Worm (Caenorhabditis elegans) whole organism, young adult: ENCODE results near the gene ZC239.17.

Experiments used
- B0035.1 ChIP-seq: sonication (generic microtip); optimal IDR thresholded peaks from 2 replicates; lab custom pipeline; 2016; ENCODE audit warnings: missing genetic modification characterization, mild to moderate bottlenecking, missing compliant biosample characterization, missing genotype, missing genetic modification reagents
- F10E7.11 ChIP-seq: sonication (generic microtip); optimal IDR thresholded peaks from 2 replicates; lab custom pipeline; 2017; ENCODE audit warnings: mild to moderate bottlenecking, missing genetic modification characterization, moderate library complexity, missing compliant biosample characterization
- F49E8.2 ChIP-seq: sonication (generic microtip); optimal IDR thresholded peaks from 3 replicates; lab custom pipeline; 2017; ENCODE audit warnings: missing genetic modification characterization, mild to moderate bottlenecking, missing compliant biosample characterization, antibody characterized with exemption, moderate library complexity; ENCODE audit not compliant: insufficient read depth
- F57A8.1 ChIP-seq: fragments of 200-800 bp; sonication (Bioruptor generic); optimal IDR thresholded peaks from 2 replicates; lab custom pipeline; 2018; ENCODE audit warnings: mild to moderate bottlenecking, missing genetic modification characterization, moderate library complexity, missing compliant biosample characterization
- T07F8.4 ChIP-seq: sonication (generic microtip); optimal IDR thresholded peaks from 2 replicates; lab custom pipeline; 2016; ENCODE audit warnings: mild to moderate bottlenecking, missing genetic modification characterization, moderate library complexity, missing compliant biosample characterization
- Y53F4B.3 ChIP-seq: fragments of 200-800 bp; sonication (Bioruptor generic); IDR thresholded peaks from 2 replicates; pipeline ENCODE4 v1.3.6; 2022; ENCODE audit warnings: missing genetic modification reagents, missing genetic modification characterization, missing compliant biosample characterization
- akir-1 ChIP-seq: fragments of 200-800 bp; sonication (Bioruptor generic); optimal IDR thresholded peaks from 2 replicates; lab custom pipeline; 2018; ENCODE audit warnings: mild to moderate bottlenecking, missing genetic modification characterization, moderate library complexity, missing compliant biosample characterization
- aptf-3 ChIP-seq: fragments of 200-800 bp; sonication (Bioruptor generic); IDR thresholded peaks from 2 replicates; pipeline ENCODE4 v1.3.6; 2022; ENCODE audit warnings: missing genetic modification characterization, missing compliant biosample characterization
- athp-1 ChIP-seq: sonication (generic microtip); optimal IDR thresholded peaks from 2 replicates; lab custom pipeline; 2017; ENCODE audit warnings: mild to moderate bottlenecking, missing genetic modification characterization, missing compliant biosample characterization
- attf-5 ChIP-seq: fragments of 200-800 bp; sonication (Bioruptor generic); optimal IDR thresholded peaks from 2 replicates; lab custom pipeline; 2018; ENCODE audit warnings: mild to moderate bottlenecking, missing genetic modification characterization, missing compliant biosample characterization
- attf-6 ChIP-seq: fragments of 200-800 bp; sonication (Bioruptor generic); IDR thresholded peaks from 2 replicates; pipeline ENCODE4 v1.3.6; 2022; ENCODE audit warnings: missing genetic modification reagents, missing genetic modification characterization, missing compliant biosample characterization
- ccch-3 ChIP-seq: fragments of 200-800 bp; sonication (Bioruptor generic); optimal IDR thresholded peaks from 2 replicates; lab custom pipeline; 2018; ENCODE audit warnings: mild to moderate bottlenecking, missing genetic modification characterization, missing compliant biosample characterization
- ceh-58 ChIP-seq: fragments of 200-800 bp; sonication (Bioruptor generic); IDR thresholded peaks from 2 replicates; pipeline ENCODE4 v1.3.6; 2022; ENCODE audit warnings: missing genetic modification characterization, missing compliant biosample characterization
- ceh-79 ChIP-seq: sonication (generic microtip); optimal IDR thresholded peaks from 2 replicates; lab custom pipeline; 2017; ENCODE audit warnings: mild to moderate bottlenecking, missing genetic modification characterization, missing compliant biosample characterization
- dox-1 ChIP-seq: fragments of 200-800 bp; sonication (Bioruptor generic); IDR thresholded peaks from 2 replicates; pipeline ENCODE4 v1.3.6; 2022; ENCODE audit warnings: missing genetic modification reagents, missing genetic modification characterization, missing compliant biosample characterization
- dpff-1 ChIP-seq: sonication (generic microtip); optimal IDR thresholded peaks from 2 replicates; lab custom pipeline; 2017; ENCODE audit warnings: mild to moderate bottlenecking, missing genetic modification characterization, missing compliant biosample characterization
- dpl-1 ChIP-seq: fragments of 150-350 bp; optimal IDR thresholded peaks from 2 replicates; lab custom pipeline; 2014; ENCODE audit warnings: missing biosample characterization, missing genetic modification reagents, missing genetic modification characterization
- hlh-12 ChIP-seq: sonication (generic microtip); optimal IDR thresholded peaks from 2 replicates; lab custom pipeline; 2016; ENCODE audit warnings: missing genetic modification characterization, missing compliant biosample characterization
- hmg-1.2 ChIP-seq: fragments of 200-800 bp; sonication (Bioruptor generic); IDR thresholded peaks from 2 replicates; pipeline ENCODE4 v1.3.6; 2022; ENCODE audit warnings: missing genetic modification reagents, missing genetic modification characterization, missing compliant biosample characterization
- let-526 ChIP-seq: fragments of 200-800 bp; sonication (Bioruptor generic); IDR thresholded peaks from 2 replicates; pipeline ENCODE4 v1.3.6; 2022; ENCODE audit warnings: missing genetic modification reagents, missing genetic modification characterization, missing compliant biosample characterization
- lin-35 ChIP-seq, 3 experiments: fragments of 150-350 bp in 2 of 3; sonication (generic microtip) in 1 of 3; optimal IDR thresholded peaks; 2 replicates each; lab custom pipeline; 2014 to 2018; ENCODE audit warnings: missing biosample characterization in 3 of 3, missing genetic modification characterization in 3 of 3, missing genetic modification reagents in 3 of 3
- madf-3 ChIP-seq: fragments of 200-800 bp; sonication (Bioruptor generic); IDR thresholded peaks from 2 replicates; pipeline ENCODE4 v1.3.6; 2022; ENCODE audit warnings: missing genetic modification reagents, missing genetic modification characterization, missing compliant biosample characterization
- madf-6 ChIP-seq: fragments of 200-800 bp; sonication (Bioruptor generic); IDR thresholded peaks from 2 replicates; pipeline ENCODE4 v1.3.6; 2022; ENCODE audit warnings: missing genetic modification reagents, missing genetic modification characterization, missing compliant biosample characterization
- mcd-1 ChIP-seq: fragments of 200-800 bp; sonication (Bioruptor generic); IDR thresholded peaks from 2 replicates; pipeline ENCODE4 v1.3.6; 2022; ENCODE audit warnings: missing genetic modification reagents, missing genetic modification characterization, missing compliant biosample characterization
- mxl-1 ChIP-seq: sonication (generic microtip); optimal IDR thresholded peaks from 2 replicates; lab custom pipeline; 2016; ENCODE audit warnings: missing genetic modification characterization, missing compliant biosample characterization
- pbrm-1 ChIP-seq: fragments of 200-800 bp; sonication (Bioruptor generic); IDR thresholded peaks from 2 replicates; pipeline ENCODE4 v1.3.6; 2022; ENCODE audit warnings: missing genetic modification reagents, missing genetic modification characterization, missing compliant biosample characterization
- pha-4 ChIP-seq: fragments of 150-350 bp; sonication (generic microtip); optimal IDR thresholded peaks from 2 replicates; lab custom pipeline; 2014; ENCODE audit warnings: missing biosample characterization, missing genetic modification reagents, missing genetic modification characterization
- rcor-1 ChIP-seq: fragments of 200-800 bp; sonication (Bioruptor generic); IDR thresholded peaks from 2 replicates; pipeline ENCODE4 v1.3.6; 2022; ENCODE audit warnings: missing genetic modification reagents, missing genetic modification characterization, missing compliant biosample characterization
- snpc-3.4 ChIP-seq: sonication (generic microtip); optimal IDR thresholded peaks from 2 replicates; lab custom pipeline; 2017; ENCODE audit warnings: missing genetic modification characterization, mild to moderate bottlenecking, missing compliant biosample characterization, antibody characterized with exemption, moderate library complexity, missing genotype, missing genetic modification reagents
- somi-1 ChIP-seq: fragments of 200-800 bp; sonication (Bioruptor generic); optimal IDR thresholded peaks from 2 replicates; lab custom pipeline; 2018; ENCODE audit warnings: mild to moderate bottlenecking, missing genetic modification characterization, missing compliant biosample characterization
- sptf-2 ChIP-seq: fragments of 200-800 bp; sonication (Bioruptor generic); optimal IDR thresholded peaks from 2 replicates; lab custom pipeline; 2018; ENCODE audit warnings: mild to moderate bottlenecking, missing genetic modification characterization, missing compliant biosample characterization
- unc-62 ChIP-seq: fragments of 150-350 bp; optimal IDR thresholded peaks from 2 replicates; lab custom pipeline; 2014; ENCODE audit warnings: missing biosample characterization, missing genetic modification reagents, missing genetic modification characterization
- zfh-2 ChIP-seq: fragments of 200-800 bp; sonication (Bioruptor generic); conservative IDR thresholded peaks from 2 replicates; pipeline ENCODE4 v1.3.6; 2022; ENCODE audit warnings: missing genetic modification reagents, missing genetic modification characterization, missing compliant biosample characterization
- ztf-22 ChIP-seq: fragments of 200-800 bp; sonication (Bioruptor generic); optimal IDR thresholded peaks from 2 replicates; lab custom pipeline; 2018; ENCODE audit warnings: mild to moderate bottlenecking, missing genetic modification characterization, moderate library complexity, missing compliant biosample characterization
- ztf-28 ChIP-seq: fragments of 200-800 bp; sonication (Bioruptor generic); IDR thresholded peaks from 2 replicates; pipeline ENCODE4 v1.3.6; 2022; ENCODE audit warnings: missing genetic modification reagents, missing genetic modification characterization, missing compliant biosample characterization

Gene ZC239.17

ce11 chrII:3241842-3242241, 16.2 kb upstream of the ZC239.17 start:
- TF ChIP-seq unc-62 (no peak), hlh-12 (tag; lab: Kevin White, UChicago) (no peak), snpc-3.4 (tag; lab: Kevin White, UChicago) (no peak), pbrm-1 (GFP tag; lab: Robert Waterston, UW) (no peak), lin-35 (GFP tag; optimal IDR thresholded peaks at IDR 0.05; lab: Kevin White, UChicago) (no peak), athp-1 (no peak), rcor-1 (GFP tag; lab: Robert Waterston, UW) (no peak), dpff-1 (tag; lab: Kevin White, UChicago) (no peak)

ce11 chrII:3240207-3240606, 14.5 kb upstream of the ZC239.17 start, which contains the start of gene C17F4.3:
Gene C17F4.3, plus strand, starts transcription at chrII:3240507.
- no peak for TF ChIP-seq snpc-3.4 (tag; lab: Kevin White, UChicago)
- TF ChIP-seq F49E8.2 (tag; lab: Kevin White, UChicago): no peak
- no peak for TF ChIP-seq ceh-79
- no peak for TF ChIP-seq F10E7.11 (tag; lab: Kevin White, UChicago)
- no peak for TF ChIP-seq mcd-1 (GFP tag; lab: Robert Waterston, UW)
- TF ChIP-seq hlh-12 (tag; lab: Kevin White, UChicago): no peak
- TF ChIP-seq Y53F4B.3 (GFP tag; lab: Robert Waterston, UW): no peak
- TF ChIP-seq dpff-1 (tag; lab: Kevin White, UChicago): no peak
- no peak for TF ChIP-seq dox-1
- no peak for TF ChIP-seq hmg-1.2
- TF ChIP-seq pha-4 (tag; lab: Kevin White, UChicago): no peak
- TF ChIP-seq madf-3 (GFP tag; lab: Robert Waterston, UW): no peak
- TF ChIP-seq ztf-22 (GFP tag; lab: Kevin White, UChicago): no peak

- no peak for TF ChIP-seq aptf-3 (GFP tag; lab: Robert Waterston, UW)
- TF ChIP-seq zfh-2 (GFP tag; lab: Robert Waterston, UW): no peak
- no peak for TF ChIP-seq mxl-1 (tag; lab: Kevin White, UChicago)
Measured at ce11 chrII:3237038-3237521, 11.4 kb upstream of the ZC239.17 start, which contains the start of the genes srz-67 and C17F4.11. Gene srz-67, minus strand, starts transcription at chrII:3237138. Gene C17F4.11, plus strand, starts transcription at chrII:3237471.

ce11 chrII:3234725-3235124, 9.0 kb upstream of the ZC239.17 start, which contains the start of gene C17F4.8:
Gene C17F4.8, minus strand, starts transcription at chrII:3234825.
- TF ChIP-seq zfh-2 (GFP tag; lab: Robert Waterston, UW): no peak

ce11 chrII:3230422-3230821, 4.7 kb upstream of the ZC239.17 start, which contains the start of gene srh-297:
Gene srh-297, minus strand, starts transcription at chrII:3230522.
- TF ChIP-seq akir-1 (GFP tag; lab: Kevin White, UChicago): no peak
- TF ChIP-seq madf-3 (GFP tag; lab: Robert Waterston, UW): no peak
- TF ChIP-seq F57A8.1 (GFP tag; lab: Kevin White, UChicago): no peak
- TF ChIP-seq let-526 (GFP tag; lab: Robert Waterston, UW): no peak
- no peak for TF ChIP-seq somi-1
- no peak for TF ChIP-seq ccch-3 (GFP tag; lab: Kevin White, UChicago)
- TF ChIP-seq dpl-1 (GFP tag; lab: Kevin White, UChicago): no peak
- TF ChIP-seq ztf-28: no peak
- no peak for TF ChIP-seq attf-5 (GFP tag; lab: Kevin White, UChicago)
- no peak for TF ChIP-seq attf-6 (GFP tag; lab: Robert Waterston, UW)
- no peak for TF ChIP-seq sptf-2
- TF ChIP-seq ceh-58 (GFP tag; lab: Robert Waterston, UW): no peak
- TF ChIP-seq T07F8.4 (tag; lab: Kevin White, UChicago): no peak
- TF ChIP-seq B0035.1: no peak
- no peak for TF ChIP-seq madf-6 (GFP tag; lab: Robert Waterston, UW)
